Fruit fly (Drosophila melanogaster) whole organism, wandering third instar larva: ENCODE results near the gene Mulk.

Experiments used
- Abd-B ChIP-seq: fragments of >200 bp; optimal IDR thresholded peaks from 2 replicates; lab custom pipeline; 2017; ENCODE audit warnings: missing biosample characterization, missing genetic modification characterization
- CrebA ChIP-seq: fragments of 200-800 bp; sonication (Bioruptor generic); optimal IDR thresholded peaks from 2 replicates; lab custom pipeline; 2016; ENCODE audit warnings: missing biosample characterization, mild to moderate bottlenecking, missing genetic modification characterization, borderline replicate concordance
- HLH106 ChIP-seq: fragments of 200-800 bp; optimal IDR thresholded peaks from 3 replicates; lab custom pipeline; 2019; ENCODE audit warnings: missing biosample characterization, mild to moderate bottlenecking, missing genetic modification characterization, moderate library complexity
- pan ChIP-seq: fragments of >200 bp; optimal IDR thresholded peaks from 2 replicates; lab custom pipeline; 2017

dm6 chr2L:10294798-10295669 is 25.2 kb downstream of the Mulk start, which contains the start of gene Hand:
- TF ChIP-seq HLH106 (tag; lab: Kevin White, UChicago) = no peak
- no peak for TF ChIP-seq Abd-B (GFP tag; lab: Kevin White, UChicago)
- no peak for TF ChIP-seq pan
- no peak for TF ChIP-seq CrebA (GFP tag; lab: Kevin White, UChicago)
